Fruit fly (Drosophila melanogaster) Kc167 (cell line): ENCODE measurements around the gene CG42823.

Experiments
- h ChIP-seq: fragments of >200 bp; optimal IDR thresholded peaks from 3 replicates; lab custom pipeline; 2018; ENCODE audit warnings: missing external identifiers
- insv ChIP-seq: fragments of >200 bp; optimal IDR thresholded peaks from 3 replicates; lab custom pipeline; 2018; ENCODE audit warnings: missing external identifiers
- ttk ChIP-seq: sonication (Bioruptor generic); optimal IDR thresholded peaks from 2 replicates; lab custom pipeline; 2017; ENCODE audit warnings: missing external identifiers

DNA sequence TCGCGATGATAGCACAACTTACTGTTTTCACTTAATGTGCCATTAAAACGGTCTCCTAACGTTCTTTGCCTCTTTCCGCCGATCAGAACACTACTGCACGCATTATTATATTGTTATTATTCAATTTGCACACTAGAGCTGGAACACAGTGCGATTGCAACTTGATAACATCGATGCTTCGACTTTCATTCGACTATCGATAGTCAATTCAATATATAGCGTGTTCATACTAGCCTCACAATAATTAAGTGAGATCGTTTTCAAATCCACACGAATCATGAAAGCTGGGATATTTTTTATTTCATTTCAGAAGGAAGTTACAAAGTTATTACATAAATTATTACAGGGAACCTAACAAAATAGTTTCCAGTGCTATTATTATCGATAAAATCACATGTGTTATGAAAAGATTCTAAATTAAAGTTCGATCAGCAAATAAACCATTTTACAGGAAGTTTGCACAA is 3.6 kb downstream of the CG42823 start:
- TF ChIP-seq h (lab: Kevin White, UChicago) (no peak), ttk (lab: Kevin White, UChicago) (no peak), insv (lab: Kevin White, UChicago) (no peak)
